Fruit fly (Drosophila melanogaster) whole organism, prepupa: ENCODE measurements around the gene mRpL39.

Experiments used
- CG11762 ChIP-seq: fragments of 200-800 bp; sonication (Bioruptor generic); optimal IDR thresholded peaks from 3 replicates; lab custom pipeline; 2016; ENCODE audit warnings: missing biosample characterization, missing genetic modification characterization; ENCODE audit not compliant: insufficient read depth
- CG15336 ChIP-seq: fragments of 200-800 bp; sonication (Bioruptor generic); IDR thresholded peaks from 2 replicates; pipeline ENCODE4 v1.3.6; 2022; ENCODE audit warnings: missing biosample characterization, missing genetic modification characterization
- CG1621 ChIP-seq: fragments of 200-800 bp; sonication (Bioruptor generic); optimal IDR thresholded peaks from 3 replicates; lab custom pipeline; 2018; ENCODE audit warnings: missing biosample characterization, mild to moderate bottlenecking, missing genetic modification characterization
- CG16779 ChIP-seq: fragments of 200-800 bp; sonication (Bioruptor generic); optimal IDR thresholded peaks from 3 replicates; lab custom pipeline; 2017; ENCODE audit warnings: missing biosample characterization, mild to moderate bottlenecking, missing genetic modification characterization
- CG3032 ChIP-seq: fragments of 200-800 bp; optimal IDR thresholded peaks from 2 replicates; lab custom pipeline; 2019; ENCODE audit warnings: missing biosample characterization, mild to moderate bottlenecking, missing genetic modification characterization, moderate library complexity
- CG31627 ChIP-seq: fragments of 200-800 bp; sonication (Bioruptor generic); optimal IDR thresholded peaks from 3 replicates; lab custom pipeline; 2016; ENCODE audit warnings: missing biosample characterization, missing genetic modification characterization
- CG34406 ChIP-seq: fragments of 200-800 bp; sonication (Bioruptor generic); optimal IDR thresholded peaks from 3 replicates; lab custom pipeline; 2016; ENCODE audit warnings: missing biosample characterization, missing genetic modification characterization
- CG3919 ChIP-seq: fragments of 200-800 bp; sonication (Bioruptor generic); optimal IDR thresholded peaks from 3 replicates; lab custom pipeline; 2016; ENCODE audit warnings: missing biosample characterization, missing genetic modification characterization
- CG4318 ChIP-seq: fragments of 200-800 bp; sonication (Bioruptor generic); optimal IDR thresholded peaks from 3 replicates; lab custom pipeline; 2017; ENCODE audit warnings: missing biosample characterization, mild to moderate bottlenecking, missing genetic modification characterization
- CG6163 ChIP-seq: fragments of 200-800 bp; sonication (Bioruptor generic); IDR thresholded peaks from 3 replicates; pipeline ENCODE4 v1.3.6; 2022; ENCODE audit warnings: missing biosample characterization, missing genetic modification characterization
- CG6808 ChIP-seq: fragments of 200-800 bp; sonication (Bioruptor generic); optimal IDR thresholded peaks from 3 replicates; lab custom pipeline; 2017; ENCODE audit warnings: missing biosample characterization, missing genetic modification characterization, mild to moderate bottlenecking, moderate library complexity, missing genetic modification reagents
- CG6854 ChIP-seq: fragments of 200-800 bp; sonication (Bioruptor generic); optimal IDR thresholded peaks from 2 replicates; lab custom pipeline; 2017; ENCODE audit warnings: missing biosample characterization, mild to moderate bottlenecking, missing genetic modification characterization
- CG8119 ChIP-seq: fragments of 200-800 bp; sonication (Bioruptor generic); IDR thresholded peaks from 3 replicates; pipeline ENCODE4 v1.3.6; 2022; ENCODE audit warnings: missing biosample characterization, missing genetic modification characterization
- CG8319 ChIP-seq: fragments of 200-800 bp; sonication (Bioruptor generic); optimal IDR thresholded peaks from 3 replicates; lab custom pipeline; 2016; ENCODE audit warnings: missing biosample characterization, missing genetic modification characterization
- Eip78C ChIP-seq: fragments of 200-800 bp; sonication (Bioruptor generic); peaks from one replicate; lab custom pipeline; 2016; ENCODE audit warnings: missing biosample characterization, missing genetic modification characterization
- Ets96B ChIP-seq: fragments of 200-800 bp; optimal IDR thresholded peaks from 2 replicates; lab custom pipeline; 2019; ENCODE audit warnings: missing biosample characterization, mild to moderate bottlenecking, missing genetic modification characterization, moderate library complexity
- Gug ChIP-seq: fragments of 200-800 bp; sonication (Bioruptor generic); IDR thresholded peaks from 2 replicates; pipeline ENCODE4 v1.3.6; 2022; ENCODE audit warnings: missing biosample characterization, missing genetic modification characterization
- Hr38 ChIP-seq: sonication (Bioruptor generic); optimal IDR thresholded peaks from 2 replicates; lab custom pipeline; 2016; ENCODE audit warnings: missing biosample characterization, missing genetic modification characterization
- Hr39 ChIP-seq: fragments of 200-800 bp; sonication (Bioruptor generic); optimal IDR thresholded peaks from 2 replicates; lab custom pipeline; 2016; ENCODE audit warnings: missing biosample characterization, missing genetic modification characterization
- Lpt ChIP-seq: fragments of 200-800 bp; sonication (Bioruptor generic); optimal IDR thresholded peaks from 3 replicates; lab custom pipeline; 2016; ENCODE audit warnings: missing biosample characterization, missing genetic modification characterization
- OdsH ChIP-seq: fragments of 200-800 bp; sonication (Bioruptor generic); optimal IDR thresholded peaks from 3 replicates; lab custom pipeline; 2016; ENCODE audit warnings: missing biosample characterization, missing genetic modification characterization
- Sox14 ChIP-seq: fragments of 200-800 bp; sonication (Bioruptor generic); optimal IDR thresholded peaks from 3 replicates; lab custom pipeline; 2016; ENCODE audit warnings: missing biosample characterization, missing genetic modification characterization
- Sox15 ChIP-seq: fragments of 200-800 bp; sonication (Bioruptor generic); optimal IDR thresholded peaks from 3 replicates; lab custom pipeline; 2016; ENCODE audit warnings: missing biosample characterization, missing genetic modification characterization
- achi ChIP-seq: fragments of 200-800 bp; sonication (Bioruptor generic); optimal IDR thresholded peaks from 3 replicates; lab custom pipeline; 2016; ENCODE audit warnings: missing biosample characterization, missing genetic modification characterization
- acj6 ChIP-seq: fragments of 200-800 bp; sonication (Bioruptor generic); optimal IDR thresholded peaks from 3 replicates; lab custom pipeline; 2016; ENCODE audit warnings: missing biosample characterization, missing genetic modification characterization
- cyc ChIP-seq: fragments of 200-800 bp; sonication (Bioruptor generic); optimal IDR thresholded peaks from 3 replicates; lab custom pipeline; 2016; ENCODE audit warnings: missing biosample characterization, missing genetic modification characterization
- dsx ChIP-seq: fragments of 200-800 bp; optimal IDR thresholded peaks from 3 replicates; lab custom pipeline; 2019; ENCODE audit warnings: missing biosample characterization, mild to moderate bottlenecking, missing genetic modification characterization, moderate library complexity; ENCODE audit not compliant: poor library complexity, severe bottlenecking
- eg ChIP-seq: fragments of 200-800 bp; sonication (Bioruptor generic); IDR thresholded peaks from 3 replicates; pipeline ENCODE4 v1.3.6; 2022; ENCODE audit warnings: missing biosample characterization, missing genetic modification characterization
- esn ChIP-seq: fragments of 200-800 bp; sonication (Bioruptor generic); optimal IDR thresholded peaks from 2 replicates; lab custom pipeline; 2016; ENCODE audit warnings: missing biosample characterization, mild to moderate bottlenecking, missing genetic modification characterization, moderate library complexity
- fd59A ChIP-seq: fragments of 200-800 bp; sonication (Bioruptor generic); optimal IDR thresholded peaks from 2 replicates; lab custom pipeline; 2017; ENCODE audit warnings: missing biosample characterization, mild to moderate bottlenecking, missing genetic modification characterization, missing genetic modification reagents
- fd85E ChIP-seq: fragments of 200-800 bp; sonication (Bioruptor generic); optimal IDR thresholded peaks from 3 replicates; lab custom pipeline; 2016; ENCODE audit warnings: missing biosample characterization, missing genetic modification characterization
- lz ChIP-seq: fragments of 200-800 bp; sonication (Bioruptor generic); optimal IDR thresholded peaks from 3 replicates; lab custom pipeline; 2016; ENCODE audit warnings: missing biosample characterization, missing genetic modification characterization
- net ChIP-seq: fragments of 200-800 bp; sonication (Bioruptor generic); optimal IDR thresholded peaks from 3 replicates; lab custom pipeline; 2016; ENCODE audit warnings: missing biosample characterization, missing genetic modification characterization
- pdm3 ChIP-seq: fragments of 200-800 bp; sonication (Bioruptor generic); optimal IDR thresholded peaks from 3 replicates; lab custom pipeline; 2016; ENCODE audit warnings: missing biosample characterization, missing genetic modification characterization
- salr ChIP-seq, 2 experiments: fragments of 200-800 bp; sonication (Bioruptor generic); optimal IDR thresholded peaks; 3 replicates each; lab custom pipeline; 2016 to 2018; ENCODE audit warnings: missing biosample characterization in 2 of 2, missing genetic modification characterization in 2 of 2, mild to moderate bottlenecking in 1 of 2
- ss ChIP-seq, 2 experiments: fragments of 200-800 bp; sonication (Bioruptor generic); optimal IDR thresholded peaks; 2 replicates in 1 of 2; 3 replicates in 1 of 2; lab custom pipeline; 2017 to 2018; ENCODE audit warnings: mild to moderate bottlenecking in 2 of 2, missing biosample characterization in 2 of 2, missing genetic modification characterization in 2 of 2, moderate library complexity in 1 of 2
- svp ChIP-seq: fragments of 200-800 bp; sonication (Bioruptor generic); peaks from one replicate; lab custom pipeline; 2016; ENCODE audit warnings: missing biosample characterization, missing genetic modification characterization
- topi ChIP-seq: fragments of 200-800 bp; sonication (Bioruptor generic); optimal IDR thresholded peaks from 3 replicates; lab custom pipeline; 2016; ENCODE audit warnings: missing biosample characterization, missing genetic modification characterization
- vri ChIP-seq: fragments of 200-800 bp; sonication (Bioruptor generic); optimal IDR thresholded peaks from 3 replicates; lab custom pipeline; 2016; ENCODE audit warnings: missing biosample characterization, mild to moderate bottlenecking, missing genetic modification characterization

mRpL39 gene

DNA sequence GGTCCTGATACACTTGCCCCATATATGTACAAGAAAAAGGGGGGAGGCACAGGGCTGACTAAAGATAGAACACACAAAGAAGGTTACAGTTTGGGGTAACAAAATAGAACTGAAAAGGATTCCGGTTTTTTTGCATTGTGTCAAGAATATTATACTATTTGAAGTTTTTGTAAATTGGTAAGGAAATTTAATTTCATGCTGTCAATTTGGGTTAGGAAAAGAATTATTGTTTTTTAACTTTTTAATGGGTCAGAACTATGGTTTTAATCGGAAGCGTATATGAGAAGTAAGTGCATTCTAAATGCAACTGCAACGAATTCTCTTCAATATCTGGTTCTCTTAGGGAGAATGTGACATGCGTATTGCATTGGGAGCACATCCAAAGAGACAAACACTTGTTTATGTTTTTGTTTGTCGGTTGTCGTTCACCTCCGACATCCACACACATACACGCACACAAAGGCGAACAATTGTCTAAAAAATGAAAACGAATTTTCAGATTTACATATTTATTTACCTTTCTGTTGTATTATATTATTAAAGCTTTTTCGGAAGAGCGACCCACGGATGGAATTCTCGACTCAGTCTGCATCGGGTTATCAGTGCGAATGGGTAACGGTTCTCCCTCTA lies 14.8 kb downstream of the mRpL39 start, which contains the start of gene mnd (continued):
- TF ChIP-seq dsx (GFP tag; lab: Kevin White, UChicago) (peak; percentile 80), Hr39 (GFP tag; lab: Kevin White, UChicago) (no peak), ss (GFP tag; optimal IDR thresholded peaks at IDR 0.05; lab: Kevin White, UChicago) (peak; percentile 26 to 56), CG3032 (peak; percentile 63), CG16779 (tag; lab: Kevin White, UChicago) (peak; percentile 54), OdsH (GFP tag; lab: Kevin White, UChicago) (peak; percentile 77), CG31627 (GFP tag; lab: Kevin White, UChicago) (no peak), topi (GFP tag; lab: Kevin White, UChicago) (peak; percentile 51), achi (GFP tag; lab: Kevin White, UChicago) (peak; percentile 79), Ets96B (peak; percentile 89), CG8319 (GFP tag; lab: Kevin White, UChicago) (peak; percentile 12), Lpt (peak; percentile 87), CG11762 (GFP tag; lab: Kevin White, UChicago) (peak; percentile 65), Sox15 (GFP tag; lab: Kevin White, UChicago) (no peak), Hr38 (no peak), acj6 (GFP tag; lab: Kevin White, UChicago) (peak; percentile 76), CG6854 (GFP tag; lab: Kevin White, UChicago) (no peak), CG1621 (tag; lab: Kevin White, UChicago) (peak; percentile 50), CG6163 (GFP tag; lab: Robert Waterston, UW) (peak; percentile 88), eg (GFP tag; lab: Robert Waterston, UW) (peak; percentile 96), CG34406 (peak; percentile 50), CG15336 (GFP tag; lab: Robert Waterston, UW) (peak; percentile 95)

- TF ChIP-seq Hr39 (GFP tag; lab: Kevin White, UChicago) (peak; percentile 3), CG3032 (peak; percentile 5), Sox14 (peak; percentile 40), pdm3 (GFP tag; lab: Kevin White, UChicago) (peak; percentile 22), CG11762 (GFP tag; lab: Kevin White, UChicago) (no peak), lz (GFP tag; lab: Kevin White, UChicago) (peak; percentile 38), Eip78C (GFP tag; lab: Kevin White, UChicago) (no peak), cyc (GFP tag; lab: Kevin White, UChicago) (peak; percentile 23), salr (GFP tag; optimal IDR thresholded peaks at IDR 0.05; lab: Kevin White, UChicago) (no peak), esn (peak; percentile 21), achi (GFP tag; lab: Kevin White, UChicago) (no peak), CG3919 (peak; percentile 18), CG31627 (GFP tag; lab: Kevin White, UChicago) (peak; percentile 29), topi (GFP tag; lab: Kevin White, UChicago) (peak; percentile 22), CG6808 (GFP tag; lab: Kevin White, UChicago) (no peak), eg (GFP tag; lab: Robert Waterston, UW) (no peak)
Observed at dm6 chr3L:14982675-14983084, 16.8 kb downstream of the mRpL39 start, which contains the start of gene CG5114. CG5114 (plus strand) TSS chr3L:14982835.

- TF ChIP-seq fd85E (GFP tag; lab: Kevin White, UChicago), result no peak
- TF ChIP-seq svp (GFP tag; lab: Kevin White, UChicago), result peak; percentile 36
- TF ChIP-seq, all 60 proteins: peak for 1
Observed at dm6 chr3L:14980038-14980437, 19.4 kb downstream of the mRpL39 start.

DNA sequence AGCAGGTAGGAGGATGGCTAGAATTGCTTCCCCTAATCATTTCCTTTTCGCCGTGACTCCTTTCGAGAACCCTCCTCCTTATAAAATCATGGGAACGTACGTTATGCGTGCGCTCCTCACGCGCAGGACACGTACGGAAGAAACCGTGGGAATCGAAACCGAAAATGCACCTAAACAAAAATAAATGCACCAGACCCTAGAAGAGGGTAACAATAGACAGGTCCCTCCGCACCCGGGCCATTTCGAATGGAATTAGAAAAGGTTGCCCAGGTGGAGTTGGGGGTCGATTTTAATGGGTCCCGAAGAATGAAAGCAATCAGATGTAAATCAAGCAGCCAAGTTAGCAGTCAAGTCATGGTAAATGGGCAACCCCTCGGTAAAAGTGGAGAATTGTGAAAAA lies 20.1 kb downstream of the mRpL39 start, which contains the start of gene CG3349:
TSS of gene CG3349 (plus strand) at position 289 of the 400 bp plus-strand sequence.
- TF ChIP-seq Hr39 (GFP tag; lab: Kevin White, UChicago) (no peak), CG4318 (GFP tag; lab: Kevin White, UChicago) (no peak), CG8319 (GFP tag; lab: Kevin White, UChicago) (no peak), ss (GFP tag; optimal IDR thresholded peaks at IDR 0.05; lab: Kevin White, UChicago) (no peak), CG8119 (GFP tag; lab: Robert Waterston, UW) (no peak), fd59A (GFP tag; lab: Kevin White, UChicago) (no peak), net (no peak), lz (GFP tag; lab: Kevin White, UChicago) (no peak), CG31627 (GFP tag; lab: Kevin White, UChicago) (no peak), Gug (GFP tag; lab: Robert Waterston, UW) (no peak), esn (no peak), vri (no peak), svp (GFP tag; lab: Kevin White, UChicago) (no peak)
